Worm (Caenorhabditis elegans): ENCODE data around the gene ceh-1.

Gene ceh-1

DNA sequence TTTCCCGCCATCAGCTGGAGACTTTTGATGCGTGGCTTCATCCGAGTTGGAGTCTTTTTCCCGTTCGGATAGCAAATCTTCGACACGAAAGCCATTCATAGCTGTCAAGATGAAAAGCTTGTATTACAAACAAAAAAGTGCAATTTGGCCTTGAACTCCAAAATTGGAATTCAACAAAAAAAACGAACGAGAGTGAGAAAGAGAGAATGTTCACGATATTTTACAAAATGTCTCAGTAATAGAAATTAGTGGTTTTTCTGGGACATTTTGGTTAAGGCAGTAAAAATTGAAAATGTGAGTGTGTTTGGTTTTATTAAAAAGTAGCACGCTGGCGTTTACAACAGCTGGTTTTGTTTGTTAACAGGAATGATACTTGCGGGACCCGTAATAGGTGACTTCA lies at the start of gene ceh-1:
TSS of gene ceh-1 (minus strand) at position 101 of the 400 bp plus-strand sequence.
- TF ChIP-seq pha-2 (tag; optimal IDR thresholded peaks at IDR 0.05) (no peak), pag-3 (tag; optimal IDR thresholded peaks at IDR 0.05; ENCODE audit: borderline replicate concordance) (no peak), unc-55 (GFP tag; optimal IDR thresholded peaks at IDR 0.05) (no peak), ceh-18 (tag; optimal IDR thresholded peaks at IDR 0.05) (no peak), pax-1 (tag; optimal IDR thresholded peaks at IDR 0.05) (no peak), tbx-2 (tag; optimal IDR thresholded peaks at IDR 0.05) (no peak), K09A11.1 (tag; optimal IDR thresholded peaks at IDR 0.05; ENCODE audit: insufficient read depth) (no peak), ceh-14 (tag; optimal IDR thresholded peaks at IDR 0.05) (no peak), hlh-13 (GFP tag; optimal IDR thresholded peaks at IDR 0.05) (no peak), ama-1 (optimal IDR thresholded peaks at IDR 0.05) (no peak), mec-3 (tag; optimal IDR thresholded peaks at IDR 0.05; ENCODE audit: borderline replicate concordance) (no peak), nhr-11 (tag; optimal IDR thresholded peaks at IDR 0.05) (no peak), ceh-9 (tag; optimal IDR thresholded peaks at IDR 0.05) (no peak)

DNA sequence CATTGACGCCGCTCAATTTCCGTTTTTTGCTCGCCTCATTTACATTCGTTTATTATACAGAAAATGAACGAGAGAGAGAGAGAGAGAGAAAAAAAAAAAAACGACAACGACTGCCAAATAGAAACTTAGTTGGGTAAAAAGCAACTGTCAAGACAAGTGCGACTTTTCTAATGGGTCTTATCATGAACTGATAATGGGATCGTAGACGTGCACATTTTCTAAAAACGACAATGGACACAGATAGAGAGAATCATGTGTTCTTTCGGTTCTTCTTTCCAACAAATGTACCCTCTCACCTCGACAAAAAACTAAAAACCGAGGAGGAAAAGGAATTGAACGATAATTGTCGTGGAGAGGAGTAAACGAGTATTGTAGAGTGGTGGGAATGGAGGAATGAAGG lies 46.1 kb upstream of the ceh-1 start:
- TF ChIP-seq elt-2 (tag; optimal IDR thresholded peaks at IDR 0.05) (peak; percentile 37), ttx-3 (tag; optimal IDR thresholded peaks at IDR 0.05) (no peak)

DNA sequence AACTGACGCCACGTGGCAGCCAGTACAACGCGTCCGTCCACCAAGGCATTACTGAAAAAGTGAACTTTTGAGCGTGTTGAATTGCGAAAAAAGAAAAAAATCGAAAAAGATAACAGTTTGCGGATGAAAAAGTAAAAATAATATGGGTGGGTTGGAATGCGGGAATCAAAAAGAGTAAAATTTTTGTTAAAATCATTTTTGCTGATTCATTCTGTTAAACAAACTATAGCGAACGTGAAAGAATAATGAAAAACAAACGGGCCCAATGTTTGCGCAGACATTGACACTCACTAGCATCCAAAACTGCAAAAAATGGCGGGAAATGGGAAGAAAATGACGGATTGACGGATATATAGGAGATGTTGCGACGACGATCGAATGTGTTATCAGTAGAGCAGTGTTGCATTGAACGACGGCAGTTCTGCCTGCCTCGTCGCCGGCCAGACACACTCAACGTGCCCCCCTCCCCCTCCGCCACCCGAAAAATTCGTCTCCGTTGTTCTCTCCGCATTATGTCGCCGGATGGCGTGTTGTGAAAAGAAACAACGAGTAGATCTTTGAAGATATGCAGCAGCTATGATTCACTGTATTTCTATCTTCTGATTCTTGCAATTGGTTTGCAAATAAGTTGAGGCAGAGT lies 45.6 kb upstream of the ceh-1 start, which contains the start of gene hyl-2:
TSS of gene hyl-2 (minus strand) at position 51 of the 640 bp plus-strand sequence.
- TF ChIP-seq ceh-31 (tag; optimal IDR thresholded peaks at IDR 0.05) (peak; percentile 35), gmeb-2 (tag; optimal IDR thresholded peaks at IDR 0.05) (no peak), ceh-45 (GFP tag; IDR thresholded peaks at IDR 0.05) (no peak), nfya-1 (tag; optimal IDR thresholded peaks at IDR 0.05) (peak; percentile 18), unc-42 (tag; optimal IDR thresholded peaks at IDR 0.05) (peak; percentile 33), ceh-18 (tag; optimal IDR thresholded peaks at IDR 0.05) (peak; percentile 14)

DNA sequence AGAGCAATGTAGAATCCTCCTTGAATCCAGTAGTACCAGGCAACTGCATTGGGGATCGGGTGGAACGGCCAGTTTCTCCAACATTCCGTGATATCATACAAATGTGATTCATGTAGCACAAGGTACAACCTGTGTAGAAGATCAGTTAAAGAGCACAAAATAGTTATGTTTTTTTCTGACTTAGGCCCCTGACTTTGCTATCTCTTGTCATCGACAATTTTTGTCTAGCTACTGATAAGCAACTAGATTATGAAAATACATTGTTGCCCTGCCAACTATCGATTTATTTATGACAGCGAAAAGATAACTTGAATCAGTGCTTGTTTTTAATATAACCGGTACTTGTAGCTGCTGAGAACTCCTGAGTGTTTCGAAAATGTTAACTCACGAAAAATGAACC lies 44.3 kb upstream of the ceh-1 start:
- TF ChIP-seq ceh-14 (tag; optimal IDR thresholded peaks at IDR 0.05): no peak
- peak; percentile 83 for TF ChIP-seq elt-2 (tag; optimal IDR thresholded peaks at IDR 0.05)
- no peak for TF ChIP-seq pag-3 (tag; optimal IDR thresholded peaks at IDR 0.05; ENCODE audit: borderline replicate concordance)

DNA sequence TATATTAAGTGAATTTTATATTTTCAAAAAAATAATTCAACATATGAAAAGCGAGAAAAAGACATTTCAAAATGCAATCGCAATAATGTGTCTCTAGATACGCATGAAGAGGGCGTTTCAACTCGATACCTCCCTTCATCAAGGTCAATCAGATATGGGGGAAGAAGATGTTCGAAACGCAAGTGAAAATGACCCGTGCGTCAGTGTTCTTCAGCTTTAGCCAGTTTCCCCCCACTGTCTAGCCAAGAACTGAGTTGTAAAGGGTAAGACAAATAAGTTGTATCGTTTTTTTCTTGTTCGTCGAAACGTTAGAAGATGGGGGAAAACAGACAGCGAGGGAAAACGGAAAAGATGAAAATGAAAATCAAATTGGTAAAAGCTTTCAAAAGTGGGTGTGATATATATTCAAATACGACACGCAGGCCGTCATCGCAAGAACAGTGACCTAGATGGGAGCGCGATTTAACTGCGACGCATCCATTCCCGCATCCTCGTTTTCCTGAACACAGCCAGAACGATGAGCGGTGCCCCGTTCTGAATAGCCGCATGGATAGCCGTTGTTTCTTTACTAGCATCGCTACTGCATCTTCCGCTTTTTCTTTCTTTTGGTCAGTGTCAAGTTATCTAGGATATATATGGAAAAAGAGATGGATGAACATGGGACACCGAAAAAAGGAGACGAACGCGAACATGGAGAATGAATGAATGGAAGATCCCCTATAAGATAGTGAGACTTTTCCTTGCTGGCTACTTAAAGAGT lies 40.8 kb upstream of the ceh-1 start:
- TF ChIP-seq madf-2 (tag; optimal IDR thresholded peaks at IDR 0.05): no peak
- TF ChIP-seq K02D7.2 (tag; optimal IDR thresholded peaks at IDR 0.05): no peak
- no peak for TF ChIP-seq hlh-30 (tag; optimal IDR thresholded peaks at IDR 0.05; ENCODE audit: insufficient read depth)
- no peak for TF ChIP-seq pag-3 (tag; optimal IDR thresholded peaks at IDR 0.05; ENCODE audit: borderline replicate concordance)
- no peak for TF ChIP-seq fax-1 (tag; optimal IDR thresholded peaks at IDR 0.05)

DNA sequence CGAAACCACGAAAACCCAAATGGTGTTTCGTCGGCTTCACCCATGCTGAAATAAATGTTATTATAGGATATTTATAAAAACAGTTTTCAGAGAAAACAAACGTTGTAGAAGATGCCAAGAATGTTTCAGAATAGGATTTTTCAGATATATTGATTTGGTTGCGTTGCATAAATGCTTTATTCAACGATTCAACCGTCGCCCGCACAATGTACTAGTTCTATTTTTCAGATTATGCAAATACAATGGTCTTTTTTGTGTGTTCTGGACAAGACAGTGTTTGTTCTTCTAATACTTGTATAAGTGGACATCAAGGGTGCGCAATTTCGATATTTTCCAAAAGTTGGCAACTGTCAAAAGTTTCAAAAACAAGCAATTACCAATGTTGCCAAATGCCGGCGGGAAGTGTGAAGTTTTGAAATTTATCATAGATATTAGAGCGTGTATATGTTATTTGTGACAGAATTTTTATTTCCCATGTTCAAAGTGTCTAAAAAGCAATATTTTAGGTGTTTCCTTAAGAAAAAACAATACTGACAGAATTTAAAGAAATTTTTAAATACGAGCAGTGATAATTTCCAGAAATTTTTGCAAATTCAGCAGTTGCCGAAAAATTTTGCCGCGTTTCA lies 37.3 kb upstream of the ceh-1 start, which contains the start of gene K02G10.5:
TSS of gene K02G10.5 (minus strand) at position 51 of the 626 bp plus-strand sequence.
- TF ChIP-seq ahr-1 (tag; optimal IDR thresholded peaks at IDR 0.05): no peak
- TF ChIP-seq npax-4 (tag; optimal IDR thresholded peaks at IDR 0.05): no peak
- no peak for TF ChIP-seq lin-11 (tag; optimal IDR thresholded peaks at IDR 0.05)
- no peak for TF ChIP-seq ceh-19 (GFP tag; optimal IDR thresholded peaks at IDR 0.05)
- TF ChIP-seq gmeb-2 (tag; optimal IDR thresholded peaks at IDR 0.05): no peak
- TF ChIP-seq ref-2 (tag; optimal IDR thresholded peaks at IDR 0.05): no peak
- no peak for TF ChIP-seq Y22D7AL.16 (tag; optimal IDR thresholded peaks at IDR 0.05)
- no peak for TF ChIP-seq elt-2 (tag; optimal IDR thresholded peaks at IDR 0.05)
- TF ChIP-seq K09A11.1 (tag; optimal IDR thresholded peaks at IDR 0.05; ENCODE audit: insufficient read depth): no peak
- TF ChIP-seq unc-86 (tag; optimal IDR thresholded peaks at IDR 0.05): no peak
- no peak for TF ChIP-seq lim-6 (tag; optimal IDR thresholded peaks at IDR 0.05)
- TF ChIP-seq ceh-18 (tag; optimal IDR thresholded peaks at IDR 0.05): no peak
- TF ChIP-seq ceh-48 (tag; optimal IDR thresholded peaks at IDR 0.05): no peak
- no peak for TF ChIP-seq tbx-2 (tag; optimal IDR thresholded peaks at IDR 0.05)
- TF ChIP-seq zip-5 (tag; optimal IDR thresholded peaks at IDR 0.05): no peak
- no peak for TF ChIP-seq pha-4 (tag; optimal IDR thresholded peaks at IDR 0.05)

Measured in whole organism, late embryonic.